Fruit fly (Drosophila melanogaster) whole organism, embryonic: ENCODE results near the gene Rpp30.

Experiments
- CG11723 ChIP-seq: fragments of 200-800 bp; sonication (Bioruptor generic); optimal IDR thresholded peaks from 2 replicates; lab custom pipeline; 2017; ENCODE audit warnings: missing biosample characterization, mild to moderate bottlenecking, missing genetic modification characterization
- CG1233 ChIP-seq: fragments of 200-800 bp; sonication (Bioruptor generic); optimal IDR thresholded peaks from 4 replicates; lab custom pipeline; 2018; ENCODE audit warnings: missing biosample characterization, mild to moderate bottlenecking, missing genetic modification characterization
- CG17568 ChIP-seq: fragments of 200-800 bp; sonication (Bioruptor generic); optimal IDR thresholded peaks from 2 replicates; lab custom pipeline; 2018; ENCODE audit warnings: missing biosample characterization, mild to moderate bottlenecking, missing genetic modification characterization, moderate library complexity
- CG6854 ChIP-seq: fragments of 200-800 bp; sonication (Bioruptor generic); optimal IDR thresholded peaks from 3 replicates; lab custom pipeline; 2017; ENCODE audit warnings: missing biosample characterization, mild to moderate bottlenecking, missing genetic modification characterization
- NFAT ChIP-seq: fragments of 200-800 bp; sonication (Bioruptor generic); IDR thresholded peaks from 2 replicates; pipeline ENCODE4 v1.3.6; 2022; ENCODE audit warnings: missing biosample characterization, missing genetic modification characterization
- Tbp ChIP-seq: fragments of >200 bp; optimal IDR thresholded peaks from 2 replicates; lab custom pipeline; 2018; ENCODE audit warnings: missing biosample characterization, missing genetic modification characterization
- dan ChIP-seq: fragments of 200-800 bp; sonication (Bioruptor generic); IDR thresholded peaks from 2 replicates; pipeline ENCODE4 v1.3.6; 2022; ENCODE audit warnings: missing biosample characterization, missing genetic modification characterization

DNA sequence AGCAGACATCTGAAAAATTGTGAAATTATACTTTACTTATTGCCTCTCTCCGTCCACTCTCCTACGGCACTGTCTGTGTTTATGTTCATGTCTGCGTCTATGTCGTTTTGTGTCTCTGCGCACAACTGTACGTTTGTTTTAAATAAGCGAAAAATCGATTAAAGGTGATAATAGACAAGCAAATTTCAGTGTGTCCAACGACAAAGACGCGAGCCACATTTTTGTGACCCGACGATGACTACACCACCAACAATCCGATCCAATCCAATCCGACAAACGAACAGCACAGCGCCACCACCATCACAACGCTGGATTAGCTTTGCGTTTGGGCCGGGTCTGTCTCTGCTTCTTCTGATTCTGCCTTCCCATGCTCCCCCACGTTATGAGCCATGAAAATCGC, 7.6 kb downstream of the Rpp30 start:
- TF ChIP-seq dan (GFP tag; lab: Robert Waterston, UW) (no peak), CG1233 (GFP tag; lab: Kevin White, UChicago) (no peak), CG11723 (GFP tag; lab: Kevin White, UChicago) (no peak), CG17568 (no peak), NFAT (GFP tag; lab: Robert Waterston, UW) (no peak), Tbp (no peak), CG6854 (GFP tag; lab: Kevin White, UChicago) (no peak)
